Worm (Caenorhabditis elegans) whole organism, young adult: ENCODE data around the gene C25H3.3.

Source experiments
- B0035.1 ChIP-seq: sonication (generic microtip); optimal IDR thresholded peaks from 2 replicates; lab custom pipeline; 2016; ENCODE audit warnings: missing genetic modification characterization, mild to moderate bottlenecking, missing compliant biosample characterization, missing genotype, missing genetic modification reagents
- B0261.1 ChIP-seq: sonication (generic microtip); optimal IDR thresholded peaks from 2 replicates; lab custom pipeline; 2016; ENCODE audit warnings: mild to moderate bottlenecking, missing genetic modification characterization, moderate library complexity, missing compliant biosample characterization
- C06A6.2 ChIP-seq: fragments of 200-800 bp; sonication (Bioruptor generic); conservative IDR thresholded peaks from 2 replicates; pipeline ENCODE4 v1.3.6; 2022; ENCODE audit warnings: missing genetic modification characterization, missing compliant biosample characterization
- F57A8.1 ChIP-seq: fragments of 200-800 bp; sonication (Bioruptor generic); optimal IDR thresholded peaks from 2 replicates; lab custom pipeline; 2018; ENCODE audit warnings: mild to moderate bottlenecking, missing genetic modification characterization, moderate library complexity, missing compliant biosample characterization
- F57C9.4 ChIP-seq: sonication (generic microtip); optimal IDR thresholded peaks from 2 replicates; lab custom pipeline; 2017; ENCODE audit warnings: mild to moderate bottlenecking, missing genetic modification characterization, missing compliant biosample characterization
- K12H6.12 ChIP-seq: fragments of 200-800 bp; sonication (Bioruptor generic); optimal IDR thresholded peaks from 2 replicates; lab custom pipeline; 2018; ENCODE audit warnings: mild to moderate bottlenecking, missing genetic modification characterization, missing compliant biosample characterization
- T26A5.8 ChIP-seq: sonication (generic microtip); optimal IDR thresholded peaks from 2 replicates; lab custom pipeline; 2016; ENCODE audit warnings: missing genetic modification characterization, missing compliant biosample characterization
- Y53F4B.3 ChIP-seq: fragments of 200-800 bp; sonication (Bioruptor generic); IDR thresholded peaks from 2 replicates; pipeline ENCODE4 v1.3.6; 2022; ENCODE audit warnings: missing genetic modification reagents, missing genetic modification characterization, missing compliant biosample characterization
- Y53G8AR.9 ChIP-seq: fragments of 200-800 bp; sonication (Bioruptor generic); conservative IDR thresholded peaks from 2 replicates; pipeline ENCODE4 v1.3.6; 2022; ENCODE audit warnings: missing genetic modification reagents, missing genetic modification characterization, missing compliant biosample characterization
- Y67H2A.10 ChIP-seq: fragments of 200-800 bp; sonication (Bioruptor generic); conservative IDR thresholded peaks from 2 replicates; pipeline ENCODE4 v1.3.6; 2022; ENCODE audit warnings: missing genetic modification reagents, missing genetic modification characterization, missing compliant biosample characterization
- Y95B8A.8 ChIP-seq: fragments of 200-800 bp; sonication (Bioruptor generic); IDR thresholded peaks from 2 replicates; pipeline ENCODE4 v1.3.6; 2022; ENCODE audit warnings: missing genetic modification reagents, missing genetic modification characterization, missing compliant biosample characterization
- ama-1 ChIP-seq, 3 experiments: fragments of 150-350 bp in 1 of 3; sonication (generic microtip) in 2 of 3; optimal IDR thresholded peaks; 2 replicates each; lab custom pipeline; 2014 to 2018; ENCODE audit warnings: missing biosample characterization in 2 of 3, missing genetic modification characterization in 2 of 3, missing genetic modification reagents in 2 of 3
- aptf-3 ChIP-seq: fragments of 200-800 bp; sonication (Bioruptor generic); IDR thresholded peaks from 2 replicates; pipeline ENCODE4 v1.3.6; 2022; ENCODE audit warnings: missing genetic modification characterization, missing compliant biosample characterization
- cebp-1 ChIP-seq, 2 experiments: fragments of 200-800 bp in 1 of 2; sonication (Bioruptor generic) in 1 of 2; sonication (generic microtip) in 1 of 2; IDR thresholded peaks in 1 of 2; optimal IDR thresholded peaks in 1 of 2; 2 replicates each; pipeline versions ENCODE4 v1.3.6 to Lab custom; 2017 to 2022; ENCODE audit warnings: missing compliant biosample characterization in 2 of 2, missing genetic modification characterization in 2 of 2, mild to moderate bottlenecking in 1 of 2, missing genetic modification reagents in 1 of 2, moderate library complexity in 1 of 2
- cebp-2 ChIP-seq: fragments of 200-800 bp; sonication (Bioruptor generic); IDR thresholded peaks from 2 replicates; pipeline ENCODE4 v1.3.6; 2022; ENCODE audit warnings: missing genetic modification characterization, missing compliant biosample characterization
- ceh-100 ChIP-seq: fragments of 200-800 bp; sonication (Bioruptor generic); IDR thresholded peaks from 2 replicates; pipeline ENCODE4 v1.3.6; 2022; ENCODE audit warnings: missing genetic modification reagents, missing genetic modification characterization, missing compliant biosample characterization
- ceh-79 ChIP-seq: sonication (generic microtip); optimal IDR thresholded peaks from 2 replicates; lab custom pipeline; 2017; ENCODE audit warnings: mild to moderate bottlenecking, missing genetic modification characterization, missing compliant biosample characterization
- die-1 ChIP-seq: sonication (generic microtip); optimal IDR thresholded peaks from 2 replicates; lab custom pipeline; 2016; ENCODE audit warnings: missing genotype, mild to moderate bottlenecking, missing genetic modification characterization, missing compliant biosample characterization
- dpff-1 ChIP-seq: sonication (generic microtip); optimal IDR thresholded peaks from 2 replicates; lab custom pipeline; 2017; ENCODE audit warnings: mild to moderate bottlenecking, missing genetic modification characterization, missing compliant biosample characterization
- efl-1 ChIP-seq: fragments of 150-350 bp; optimal IDR thresholded peaks from 2 replicates; lab custom pipeline; 2014; ENCODE audit warnings: missing biosample characterization, missing genetic modification reagents, missing genetic modification characterization
- ets-4 ChIP-seq: fragments of 200-800 bp; sonication (Bioruptor generic); optimal IDR thresholded peaks from 2 replicates; lab custom pipeline; 2018; ENCODE audit warnings: mild to moderate bottlenecking, missing genetic modification characterization, missing compliant biosample characterization
- fkh-3 ChIP-seq: sonication (generic microtip); optimal IDR thresholded peaks from 2 replicates; lab custom pipeline; 2016; ENCODE audit warnings: mild to moderate bottlenecking, missing genetic modification characterization, missing compliant biosample characterization
- gei-17 ChIP-seq: fragments of 200-800 bp; sonication (Bioruptor generic); optimal IDR thresholded peaks from 2 replicates; lab custom pipeline; 2018; ENCODE audit warnings: mild to moderate bottlenecking, missing genetic modification characterization, missing compliant biosample characterization
- hlh-12 ChIP-seq: sonication (generic microtip); optimal IDR thresholded peaks from 2 replicates; lab custom pipeline; 2016; ENCODE audit warnings: missing genetic modification characterization, missing compliant biosample characterization
- hlh-26 ChIP-seq: fragments of 200-800 bp; sonication (Bioruptor generic); conservative IDR thresholded peaks from 2 replicates; pipeline ENCODE4 v1.3.6; 2022; ENCODE audit warnings: missing genetic modification reagents, missing genetic modification characterization, missing compliant biosample characterization
- hmg-1.2 ChIP-seq: fragments of 200-800 bp; sonication (Bioruptor generic); IDR thresholded peaks from 2 replicates; pipeline ENCODE4 v1.3.6; 2022; ENCODE audit warnings: missing genetic modification reagents, missing genetic modification characterization, missing compliant biosample characterization
- lag-1 ChIP-seq: fragments of 200-800 bp; sonication (Bioruptor generic); IDR thresholded peaks from 2 replicates; pipeline ENCODE4 v1.3.6; 2022; ENCODE audit warnings: missing genetic modification reagents, missing genetic modification characterization, missing compliant biosample characterization
- lin-35 ChIP-seq, 3 experiments: fragments of 150-350 bp in 2 of 3; sonication (generic microtip) in 1 of 3; optimal IDR thresholded peaks; 2 replicates each; lab custom pipeline; 2014 to 2018; ENCODE audit warnings: missing biosample characterization in 3 of 3, missing genetic modification characterization in 3 of 3, missing genetic modification reagents in 3 of 3
- lir-1 ChIP-seq: fragments of 200-800 bp; sonication (Bioruptor generic); conservative IDR thresholded peaks from 2 replicates; pipeline ENCODE4 v1.3.6; 2022; ENCODE audit warnings: missing genetic modification reagents, missing genetic modification characterization, missing compliant biosample characterization
- madf-10 ChIP-seq: sonication (generic microtip); optimal IDR thresholded peaks from 2 replicates; lab custom pipeline; 2016; ENCODE audit warnings: mild to moderate bottlenecking, missing genetic modification characterization, missing compliant biosample characterization
- madf-8 ChIP-seq: fragments of 200-800 bp; sonication (Bioruptor generic); conservative IDR thresholded peaks from 2 replicates; pipeline ENCODE4 v1.3.6; 2022; ENCODE audit warnings: missing genetic modification reagents, missing genetic modification characterization, missing compliant biosample characterization
- mcd-1 ChIP-seq: fragments of 200-800 bp; sonication (Bioruptor generic); IDR thresholded peaks from 2 replicates; pipeline ENCODE4 v1.3.6; 2022; ENCODE audit warnings: missing genetic modification reagents, missing genetic modification characterization, missing compliant biosample characterization
- mel-28 ChIP-seq: sonication (generic microtip); optimal IDR thresholded peaks from 2 replicates; lab custom pipeline; 2016; ENCODE audit warnings: borderline replicate concordance, mild to moderate bottlenecking, missing genetic modification characterization, missing compliant biosample characterization
- mes-4 ChIP-seq: sonication (generic microtip); optimal IDR thresholded peaks from 2 replicates; lab custom pipeline; 2016; ENCODE audit warnings: missing genotype, missing genetic modification characterization, missing compliant biosample characterization
- nfya-2 ChIP-seq: fragments of 200-800 bp; sonication (Bioruptor generic); IDR thresholded peaks from 2 replicates; pipeline ENCODE4 v1.3.6; 2022; ENCODE audit warnings: missing genetic modification reagents, missing genetic modification characterization, missing compliant biosample characterization
- nhr-179 ChIP-seq: sonication (generic microtip); optimal IDR thresholded peaks from 2 replicates; lab custom pipeline; 2016; ENCODE audit warnings: mild to moderate bottlenecking, missing genetic modification characterization, missing compliant biosample characterization
- nhr-27 ChIP-seq: fragments of 200-800 bp; sonication (Bioruptor generic); optimal IDR thresholded peaks from 2 replicates; lab custom pipeline; 2018; ENCODE audit warnings: mild to moderate bottlenecking, missing genetic modification characterization, moderate library complexity, missing compliant biosample characterization
- nhr-90 ChIP-seq: sonication (generic microtip); optimal IDR thresholded peaks from 2 replicates; lab custom pipeline; 2016; ENCODE audit warnings: missing genotype, mild to moderate bottlenecking, missing genetic modification characterization, missing compliant biosample characterization
- pha-4 ChIP-seq: fragments of 150-350 bp; sonication (generic microtip); optimal IDR thresholded peaks from 2 replicates; lab custom pipeline; 2014; ENCODE audit warnings: missing biosample characterization, missing genetic modification reagents, missing genetic modification characterization
- rcor-1 ChIP-seq: fragments of 200-800 bp; sonication (Bioruptor generic); IDR thresholded peaks from 2 replicates; pipeline ENCODE4 v1.3.6; 2022; ENCODE audit warnings: missing genetic modification reagents, missing genetic modification characterization, missing compliant biosample characterization
- rec-8 ChIP-seq, 2 experiments: sonication (generic microtip); optimal IDR thresholded peaks; 2 replicates each; lab custom pipeline; 2016; ENCODE audit warnings: mild to moderate bottlenecking in 2 of 2, missing genetic modification characterization in 2 of 2, missing genetic modification reagents in 2 of 2, missing genotype in 2 of 2, missing biosample characterization in 1 of 2, missing compliant biosample characterization in 1 of 2, moderate library complexity in 1 of 2
- repo-1 ChIP-seq: sonication (generic microtip); optimal IDR thresholded peaks from 2 replicates; lab custom pipeline; 2017; ENCODE audit warnings: mild to moderate bottlenecking, missing genetic modification characterization, missing compliant biosample characterization
- rpc-1 ChIP-seq, 2 experiments: fragments of 150-350 bp in 1 of 2; sonication (generic microtip) in 1 of 2; optimal IDR thresholded peaks; 2 replicates each; lab custom pipeline; 2014 to 2018; ENCODE audit warnings: missing biosample characterization in 1 of 2, missing genetic modification characterization in 1 of 2, missing genetic modification reagents in 1 of 2, missing genotype in 1 of 2
- sptf-2 ChIP-seq: fragments of 200-800 bp; sonication (Bioruptor generic); optimal IDR thresholded peaks from 2 replicates; lab custom pipeline; 2018; ENCODE audit warnings: mild to moderate bottlenecking, missing genetic modification characterization, missing compliant biosample characterization
- tbx-9 ChIP-seq: sonication (generic microtip); optimal IDR thresholded peaks from 2 replicates; lab custom pipeline; 2016; ENCODE audit warnings: borderline replicate concordance, missing genetic modification characterization, inconsistent platforms, missing compliant biosample characterization
- xnd-1 ChIP-seq: sonication (generic microtip); optimal IDR thresholded peaks from 2 replicates; lab custom pipeline; 2016; ENCODE audit warnings: missing genotype, missing genetic modification reagents, missing genetic modification characterization, missing compliant biosample characterization
- ztf-25 ChIP-seq: fragments of 200-800 bp; sonication (Bioruptor generic); IDR thresholded peaks from 2 replicates; pipeline ENCODE4 v1.3.6; 2022; ENCODE audit warnings: missing genetic modification reagents, missing genetic modification characterization, missing compliant biosample characterization
- ztf-3 ChIP-seq: fragments of 200-800 bp; sonication (Bioruptor generic); optimal IDR thresholded peaks from 2 replicates; lab custom pipeline; 2018; ENCODE audit warnings: mild to moderate bottlenecking, missing genetic modification characterization, missing compliant biosample characterization

C25H3.3 gene

ce11 chrII:5714807-5715206 is 20.8 kb downstream of the C25H3.3 start, which contains the start of the genes tiar-1 and lelo-4:
tiar-1 (minus strand) TSS chrII:5714823.
lelo-4 (plus strand) TSS chrII:5714924.
- TF ChIP-seq F57A8.1 (GFP tag; lab: Kevin White, UChicago), result no peak
- no peak for TF ChIP-seq gei-17 (GFP tag; lab: Kevin White, UChicago)
- TF ChIP-seq cebp-1 (GFP tag; IDR thresholded peaks at IDR 0.05; lab: Robert Waterston, UW), result no peak
- TF ChIP-seq cebp-1 (tag; optimal IDR thresholded peaks at IDR 0.05; lab: Kevin White, UChicago), result peak; percentile 42
- no peak for TF ChIP-seq B0261.1 (tag; lab: Kevin White, UChicago)
- TF ChIP-seq Y53F4B.3 (GFP tag; lab: Robert Waterston, UW), result no peak
- no peak for TF ChIP-seq Y67H2A.10 (GFP tag; lab: Robert Waterston, UW)
- TF ChIP-seq ceh-100 (GFP tag; lab: Robert Waterston, UW), result peak; percentile 44; the same call in 1 of the 2 replicates
- TF ChIP-seq rec-8 (tag; optimal IDR thresholded peaks at IDR 0.05; lab: Kevin White, UChicago), result no peak
- no peak for TF ChIP-seq fkh-3
- no peak for TF ChIP-seq cebp-2 (GFP tag; lab: Robert Waterston, UW)
- no peak for TF ChIP-seq die-1 (tag; lab: Kevin White, UChicago)
- no peak for TF ChIP-seq Y53G8AR.9 (GFP tag; lab: Robert Waterston, UW)
- no peak for TF ChIP-seq lir-1 (GFP tag; lab: Robert Waterston, UW)
- no peak for TF ChIP-seq pha-4 (tag; lab: Kevin White, UChicago)
- TF ChIP-seq tbx-9, result no peak
- 0 out of 2 replicates have a peak, but pooled peaks have one; percentile 45 for TF ChIP-seq mcd-1 (GFP tag; lab: Robert Waterston, UW)
- TF ChIP-seq sptf-2 (GFP tag; lab: Kevin White, UChicago), result no peak
- no peak for TF ChIP-seq mel-28
- TF ChIP-seq mes-4 (tag; lab: Kevin White, UChicago), result no peak
- TF ChIP-seq hlh-26, result no peak
- TF ChIP-seq nhr-179, result no peak
- no peak for TF ChIP-seq B0035.1 (tag; lab: Kevin White, UChicago)
- TF ChIP-seq Y95B8A.8 (GFP tag; lab: Robert Waterston, UW), result no peak
- no peak for TF ChIP-seq ama-1 (optimal IDR thresholded peaks at IDR 0.05; lab: Kevin White, UChicago)
- no peak for TF ChIP-seq ama-1 (GFP tag; optimal IDR thresholded peaks at IDR 0.05; lab: Kevin White, UChicago)
- no peak for TF ChIP-seq madf-10
- no peak for TF ChIP-seq C06A6.2 (GFP tag; lab: Robert Waterston, UW)
- TF ChIP-seq hmg-1.2, result peak; percentile 43; the same call in 1 of the 2 replicates
- TF ChIP-seq xnd-1 (tag; lab: Kevin White, UChicago), result no peak
- TF ChIP-seq dpff-1 (tag; lab: Kevin White, UChicago), result no peak
- no peak for TF ChIP-seq ceh-79 (tag; lab: Kevin White, UChicago)
- no peak for TF ChIP-seq ztf-25 (GFP tag; lab: Robert Waterston, UW)
- no peak for TF ChIP-seq rcor-1 (GFP tag; lab: Robert Waterston, UW)
- TF ChIP-seq aptf-3 (GFP tag; lab: Robert Waterston, UW), result no peak
- no peak for TF ChIP-seq nhr-90 (tag; lab: Kevin White, UChicago)
- TF ChIP-seq K12H6.12 (tag; lab: Kevin White, UChicago), result peak; percentile 38
- no peak for TF ChIP-seq nhr-27 (tag; lab: Kevin White, UChicago)
- no peak for TF ChIP-seq madf-8 (GFP tag; lab: Robert Waterston, UW)
- no peak for TF ChIP-seq hlh-12 (tag; lab: Kevin White, UChicago)
- no peak for TF ChIP-seq T26A5.8 (tag; lab: Kevin White, UChicago)
- no peak for TF ChIP-seq rpc-1 (optimal IDR thresholded peaks at IDR 0.05; lab: Kevin White, UChicago)
- no peak for TF ChIP-seq rpc-1 (tag; optimal IDR thresholded peaks at IDR 0.05; lab: Kevin White, UChicago)
- no peak for TF ChIP-seq lag-1 (GFP tag; lab: Robert Waterston, UW)
- TF ChIP-seq F57C9.4 (tag; lab: Kevin White, UChicago), result no peak
- TF ChIP-seq nfya-2 (GFP tag; lab: Robert Waterston, UW), result no peak
- TF ChIP-seq ets-4 (GFP tag; lab: Kevin White, UChicago), result no peak
- no peak for TF ChIP-seq repo-1 (tag; lab: Kevin White, UChicago)
- TF ChIP-seq ztf-3 (GFP tag; lab: Kevin White, UChicago), result no peak
- peak; percentile 72 for TF ChIP-seq efl-1 (GFP tag; lab: Kevin White, UChicago)
- TF ChIP-seq lin-35 (GFP tag; optimal IDR thresholded peaks at IDR 0.05; lab: Kevin White, UChicago), result peak in 1 of 3 experiments; percentile 62
